Worm (Caenorhabditis elegans) whole organism, L4 larva: ENCODE data around the gene gbf-1.

Experiments
- Y5F2A.4 ChIP-seq: fragments of 200-800 bp; sonication (Bioruptor generic); optimal IDR thresholded peaks from 2 replicates; lab custom pipeline; 2018; ENCODE audit warnings: mild to moderate bottlenecking, missing genetic modification characterization, missing compliant biosample characterization
- ceh-44 ChIP-seq: fragments of 200-800 bp; sonication (Bioruptor generic); IDR thresholded peaks from 2 replicates; pipeline ENCODE4 v1.3.6; 2022; ENCODE audit warnings: missing genetic modification reagents, missing genetic modification characterization, missing compliant biosample characterization
- ctbp-1 ChIP-seq: fragments of 200-800 bp; sonication (Bioruptor generic); IDR thresholded peaks from 2 replicates; pipeline ENCODE4 v1.3.6; 2022; ENCODE audit warnings: missing genetic modification reagents, missing genetic modification characterization, missing compliant biosample characterization
- jun-1 ChIP-seq: fragments of 150-350 bp; optimal IDR thresholded peaks from 2 replicates; lab custom pipeline; 2014; ENCODE audit warnings: missing biosample characterization, missing genetic modification reagents, missing genetic modification characterization
- lim-7 ChIP-seq: fragments of 200-800 bp; sonication (Bioruptor generic); IDR thresholded peaks from 2 replicates; pipeline ENCODE4 v1.3.6; 2022; ENCODE audit warnings: missing genetic modification characterization, missing compliant biosample characterization
- lin-15B ChIP-seq: fragments of 150-350 bp; sonication (generic microtip); optimal IDR thresholded peaks from 3 replicates; lab custom pipeline; 2014; ENCODE audit warnings: missing biosample characterization, missing genetic modification characterization
- mes-2 ChIP-seq: sonication (generic microtip); optimal IDR thresholded peaks from 2 replicates; lab custom pipeline; 2016; ENCODE audit warnings: missing genotype, mild to moderate bottlenecking, missing genetic modification characterization, missing compliant biosample characterization; ENCODE audit not compliant: poor library complexity, severe bottlenecking
- nhr-76 ChIP-seq: fragments of 150-350 bp; optimal IDR thresholded peaks from 2 replicates; lab custom pipeline; 2014; ENCODE audit warnings: missing biosample characterization, missing genetic modification characterization
- ztf-11 ChIP-seq: fragments of 150-350 bp; optimal IDR thresholded peaks from 2 replicates; lab custom pipeline; 2014; ENCODE audit warnings: missing biosample characterization, missing genetic modification characterization
- ztf-7 ChIP-seq: fragments of 150-350 bp; optimal IDR thresholded peaks from 2 replicates; lab custom pipeline; 2014; ENCODE audit warnings: missing biosample characterization, missing genetic modification characterization

- no peak for TF ChIP-seq nhr-76 (tag; lab: Kevin White, UChicago)
- no peak for TF ChIP-seq ctbp-1
- TF ChIP-seq jun-1 (tag; lab: Kevin White, UChicago) = no peak
- no peak for TF ChIP-seq mes-2
- no peak for TF ChIP-seq lim-7 (GFP tag; lab: Robert Waterston, UW)
- no peak for TF ChIP-seq Y5F2A.4 (GFP tag; lab: Kevin White, UChicago)
- TF ChIP-seq lin-15B = no peak
- no peak for TF ChIP-seq ztf-11 (tag; lab: Kevin White, UChicago)
- no peak for TF ChIP-seq ceh-44 (GFP tag; lab: Robert Waterston, UW)
- TF ChIP-seq ztf-7 = no peak
These were observed 48.9 kb upstream of the gbf-1 start, which contains the start of gene maa-1 for ce11 chrIII:11822407-11822806.
